Fruit fly (Drosophila melanogaster) whole organism, embryonic: ENCODE data around the gene CG43755.

ENCODE experiments used
- ATbp ChIP-seq: fragments of 200-800 bp; sonication (Bioruptor generic); optimal IDR thresholded peaks from 2 replicates; lab custom pipeline; 2017; ENCODE audit warnings: missing biosample characterization, mild to moderate bottlenecking, missing genetic modification characterization, missing genetic modification reagents
- Bdp1 ChIP-seq: fragments of 200-800 bp; sonication (Bioruptor generic); optimal IDR thresholded peaks from 3 replicates; lab custom pipeline; 2016; ENCODE audit warnings: missing biosample characterization, missing genetic modification characterization
- CG11093 ChIP-seq: fragments of 200-800 bp; sonication (Bioruptor generic); IDR thresholded peaks from 3 replicates; pipeline ENCODE4 v1.3.6; 2022; ENCODE audit warnings: missing biosample characterization, missing genetic modification characterization
- CG11695 ChIP-seq: fragments of 200-800 bp; sonication (Bioruptor generic); IDR thresholded peaks from 3 replicates; pipeline ENCODE4 v1.3.6; 2022; ENCODE audit warnings: missing biosample characterization, missing genetic modification characterization
- CG12155 ChIP-seq: fragments of 200-800 bp; sonication (Bioruptor generic); optimal IDR thresholded peaks from 3 replicates; lab custom pipeline; 2016; ENCODE audit warnings: missing biosample characterization, missing genetic modification characterization
- CG14860 ChIP-seq: fragments of 200-800 bp; sonication (Bioruptor generic); IDR thresholded peaks from 3 replicates; pipeline ENCODE4 v1.3.6; 2022; ENCODE audit warnings: missing biosample characterization, missing genetic modification characterization; ENCODE audit not compliant: partially characterized antibody
- CG15269 ChIP-seq: fragments of 200-800 bp; sonication (Bioruptor generic); optimal IDR thresholded peaks from 2 replicates; lab custom pipeline; 2018; ENCODE audit warnings: missing biosample characterization, mild to moderate bottlenecking, missing genetic modification characterization, moderate library complexity
- CG30403 ChIP-seq: fragments of 200-800 bp; sonication (Bioruptor generic); optimal IDR thresholded peaks from 3 replicates; lab custom pipeline; 2016; ENCODE audit warnings: missing biosample characterization, missing genetic modification characterization
- CG32767 ChIP-seq: fragments of 200-800 bp; sonication (Bioruptor generic); IDR thresholded peaks from 2 replicates; pipeline ENCODE4 v1.3.6; 2022; ENCODE audit warnings: missing biosample characterization, missing genetic modification characterization
- CG34224 ChIP-seq: fragments of 200-800 bp; sonication (Bioruptor generic); IDR thresholded peaks from 3 replicates; pipeline ENCODE4 v1.3.6; 2022; ENCODE audit warnings: missing biosample characterization, missing genetic modification characterization; ENCODE audit not compliant: partially characterized antibody
- CG6254 ChIP-seq: fragments of 200-800 bp; sonication (Bioruptor generic); optimal IDR thresholded peaks from 3 replicates; lab custom pipeline; 2017; ENCODE audit warnings: mild to moderate bottlenecking, missing biosample characterization, missing genetic modification reagents, missing genetic modification characterization
- CG6854 ChIP-seq: fragments of 200-800 bp; sonication (Bioruptor generic); optimal IDR thresholded peaks from 3 replicates; lab custom pipeline; 2017; ENCODE audit warnings: missing biosample characterization, mild to moderate bottlenecking, missing genetic modification characterization
- CG7963 ChIP-seq: fragments of 200-800 bp; sonication (Bioruptor generic); IDR thresholded peaks from 3 replicates; pipeline ENCODE4 v1.3.6; 2022; ENCODE audit warnings: missing biosample characterization, missing genetic modification characterization; ENCODE audit not compliant: partially characterized antibody
- CTCF ChIP-seq: fragments of 200-800 bp; sonication (Bioruptor generic); optimal IDR thresholded peaks from 2 replicates; lab custom pipeline; 2017; ENCODE audit warnings: missing biosample characterization, mild to moderate bottlenecking, missing genetic modification characterization, moderate library complexity
- Dek ChIP-seq: fragments of 200-800 bp; sonication (Bioruptor generic); optimal IDR thresholded peaks from 3 replicates; lab custom pipeline; 2019; ENCODE audit warnings: missing biosample characterization, mild to moderate bottlenecking, missing genetic modification characterization, moderate library complexity
- Dref ChIP-seq: fragments of 200-800 bp; sonication (Bioruptor generic); IDR thresholded peaks from 2 replicates; pipeline ENCODE4 v1.3.6; 2022; ENCODE audit warnings: missing biosample characterization, missing genetic modification characterization
- Eip74EF ChIP-seq, 2 experiments: fragments of 200-800 bp in 1 of 2; fragments of >200 bp in 1 of 2; sonication (Bioruptor generic) in 1 of 2; optimal IDR thresholded peaks; 2 replicates each; lab custom pipeline; 2017 to 2019; ENCODE audit warnings: missing biosample characterization in 2 of 2, missing genetic modification characterization in 2 of 2, mild to moderate bottlenecking in 1 of 2, moderate library complexity in 1 of 2
- Hr3 ChIP-seq: fragments of 200-800 bp; sonication (Bioruptor generic); optimal IDR thresholded peaks from 3 replicates; lab custom pipeline; 2016; ENCODE audit warnings: missing biosample characterization, missing genetic modification characterization
- Hr39 ChIP-seq: fragments of >200 bp; optimal IDR thresholded peaks from 2 replicates; lab custom pipeline; 2017
- Med ChIP-seq: fragments of 200-800 bp; sonication (Bioruptor generic); peaks from one replicate; lab custom pipeline; 2016; ENCODE audit warnings: missing biosample characterization, missing genetic modification characterization, mild to moderate bottlenecking, inconsistent platforms, moderate library complexity
- Meics ChIP-seq: fragments of 200-800 bp; sonication (Bioruptor generic); optimal IDR thresholded peaks from 2 replicates; lab custom pipeline; 2017; ENCODE audit warnings: missing biosample characterization, mild to moderate bottlenecking, missing genetic modification characterization
- Oli ChIP-seq: fragments of 200-800 bp; sonication (Bioruptor generic); optimal IDR thresholded peaks from 2 replicates; lab custom pipeline; 2018; ENCODE audit warnings: missing biosample characterization, mild to moderate bottlenecking, missing genetic modification characterization, moderate library complexity
- Rx ChIP-seq: fragments of 200-800 bp; sonication (Bioruptor generic); IDR thresholded peaks from 2 replicates; pipeline ENCODE4 v1.3.6; 2022; ENCODE audit warnings: missing biosample characterization, missing genetic modification characterization
- Sry-β ChIP-seq: fragments of 200-800 bp; sonication (Bioruptor generic); optimal IDR thresholded peaks from 2 replicates; lab custom pipeline; 2018; ENCODE audit warnings: missing biosample characterization, mild to moderate bottlenecking, missing genetic modification characterization, moderate library complexity
- aop ChIP-seq: fragments of 200-800 bp; sonication (Bioruptor generic); IDR thresholded peaks from 2 replicates; pipeline ENCODE4 v1.3.6; 2022; ENCODE audit warnings: missing biosample characterization, missing genetic modification characterization
- ash1 ChIP-seq: fragments of 200-800 bp; sonication (Bioruptor generic); optimal IDR thresholded peaks from 2 replicates; lab custom pipeline; 2018; ENCODE audit warnings: missing biosample characterization, mild to moderate bottlenecking, missing genetic modification characterization
- ato ChIP-seq: fragments of 200-800 bp; sonication (Bioruptor generic); IDR thresholded peaks from 2 replicates; pipeline ENCODE4 v1.3.6; 2022; ENCODE audit warnings: missing biosample characterization, missing genetic modification characterization; ENCODE audit not compliant: partially characterized antibody
- bcd ChIP-seq: fragments of 200-800 bp; sonication (Bioruptor generic); optimal IDR thresholded peaks from 2 replicates; lab custom pipeline; 2017; ENCODE audit warnings: missing biosample characterization, mild to moderate bottlenecking, missing genetic modification characterization
- caup ChIP-seq: fragments of 200-800 bp; sonication (Bioruptor generic); optimal IDR thresholded peaks from 3 replicates; lab custom pipeline; 2017; ENCODE audit warnings: missing biosample characterization, mild to moderate bottlenecking, missing genetic modification characterization, moderate library complexity; ENCODE audit not compliant: severe bottlenecking
- chn ChIP-seq: fragments of 200-800 bp; sonication (Bioruptor generic); optimal IDR thresholded peaks from 2 replicates; lab custom pipeline; 2016; ENCODE audit warnings: missing biosample characterization, missing genetic modification characterization
- crp ChIP-seq, 2 experiments: fragments of 200-800 bp; sonication (Bioruptor generic); optimal IDR thresholded peaks; 2 replicates in 1 of 2; 3 replicates in 1 of 2; lab custom pipeline; 2017; ENCODE audit warnings: missing biosample characterization in 2 of 2, missing genetic modification characterization in 2 of 2, mild to moderate bottlenecking in 1 of 2, moderate library complexity in 1 of 2
- dimm ChIP-seq: fragments of 200-800 bp; sonication (Bioruptor generic); IDR thresholded peaks from 2 replicates; pipeline ENCODE4 v1.3.6; 2022; ENCODE audit warnings: missing biosample characterization, missing genetic modification characterization
- dmrt11E ChIP-seq: fragments of 200-800 bp; sonication (Bioruptor generic); optimal IDR thresholded peaks from 3 replicates; lab custom pipeline; 2018; ENCODE audit warnings: missing biosample characterization, mild to moderate bottlenecking, missing genetic modification characterization, moderate library complexity
- emc ChIP-seq: fragments of 200-800 bp; sonication (Bioruptor generic); optimal IDR thresholded peaks from 2 replicates; lab custom pipeline; 2016; ENCODE audit warnings: missing biosample characterization, missing genetic modification characterization
- fd96Cb ChIP-seq: fragments of 200-800 bp; sonication (Bioruptor generic); optimal IDR thresholded peaks from 2 replicates; lab custom pipeline; 2018; ENCODE audit warnings: missing biosample characterization, mild to moderate bottlenecking, missing genetic modification characterization, moderate library complexity
- ham ChIP-seq: fragments of 200-800 bp; sonication (Bioruptor generic); IDR thresholded peaks from 2 replicates; pipeline ENCODE4 v1.3.6; 2022; ENCODE audit warnings: missing biosample characterization, missing genetic modification characterization
- ind ChIP-seq: fragments of 200-800 bp; sonication (Bioruptor generic); optimal IDR thresholded peaks from 3 replicates; lab custom pipeline; 2016; ENCODE audit warnings: missing biosample characterization, missing genetic modification characterization
- jumu ChIP-seq: fragments of 200-800 bp; sonication (Bioruptor generic); optimal IDR thresholded peaks from 3 replicates; lab custom pipeline; 2016; ENCODE audit warnings: missing biosample characterization, missing genetic modification characterization
- knrl ChIP-seq: fragments of 200-800 bp; sonication (Bioruptor generic); IDR thresholded peaks from 3 replicates; pipeline ENCODE4 v1.3.6; 2022; ENCODE audit warnings: missing biosample characterization, missing genetic modification characterization; ENCODE audit not compliant: partially characterized antibody
- lab ChIP-seq: fragments of 200-800 bp; sonication (Bioruptor generic); optimal IDR thresholded peaks from 3 replicates; lab custom pipeline; 2017; ENCODE audit warnings: missing biosample characterization, missing genetic modification characterization, mild to moderate bottlenecking, moderate library complexity, missing genetic modification reagents
- lbe ChIP-seq: fragments of 200-800 bp; sonication (Bioruptor generic); optimal IDR thresholded peaks from 2 replicates; lab custom pipeline; 2016; ENCODE audit warnings: missing biosample characterization, mild to moderate bottlenecking, missing genetic modification characterization
- mam ChIP-seq: fragments of 200-800 bp; sonication (Bioruptor generic); optimal IDR thresholded peaks from 3 replicates; lab custom pipeline; 2016; ENCODE audit warnings: missing biosample characterization, missing genetic modification characterization
- oc ChIP-seq: fragments of 200-800 bp; sonication (Bioruptor generic); optimal IDR thresholded peaks from 2 replicates; lab custom pipeline; 2018; ENCODE audit warnings: missing biosample characterization, mild to moderate bottlenecking, missing genetic modification characterization, moderate library complexity
- seq ChIP-seq: fragments of 200-800 bp; sonication (Bioruptor generic); IDR thresholded peaks from 2 replicates; pipeline ENCODE4 v1.3.6; 2022; ENCODE audit warnings: missing biosample characterization, missing genetic modification characterization
- sob ChIP-seq: fragments of 200-800 bp; sonication (Bioruptor generic); IDR thresholded peaks from 2 replicates; pipeline ENCODE4 v1.3.6; 2022; ENCODE audit warnings: missing biosample characterization, missing genetic modification characterization
- tap ChIP-seq: fragments of 200-800 bp; optimal IDR thresholded peaks from 3 replicates; lab custom pipeline; 2019; ENCODE audit warnings: missing biosample characterization, mild to moderate bottlenecking, missing genetic modification characterization, moderate library complexity
- toy ChIP-seq: fragments of 200-800 bp; sonication (Bioruptor generic); IDR thresholded peaks from 2 replicates; pipeline ENCODE4 v1.3.6; 2022; ENCODE audit warnings: missing biosample characterization, missing genetic modification characterization
- twi ChIP-seq: fragments of 200-800 bp; optimal IDR thresholded peaks from 2 replicates; lab custom pipeline; 2019; ENCODE audit warnings: missing biosample characterization, mild to moderate bottlenecking, missing genetic modification characterization, moderate library complexity
- unpg ChIP-seq: fragments of 200-800 bp; sonication (Bioruptor generic); optimal IDR thresholded peaks from 3 replicates; lab custom pipeline; 2018; ENCODE audit warnings: missing biosample characterization, mild to moderate bottlenecking, missing genetic modification characterization, moderate library complexity
- vfl ChIP-seq: fragments of 200-800 bp; sonication (Bioruptor generic); optimal IDR thresholded peaks from 2 replicates; lab custom pipeline; 2016; ENCODE audit warnings: missing biosample characterization, missing genetic modification characterization

Gene CG43755

dm6 chr2L:285596-286023, 44.0 kb downstream of the CG43755 start (continued):
- TF ChIP-seq seq (GFP tag; lab: Robert Waterston, UW) (peak; percentile 62; the same call in 1 of the 2 replicates), knrl (GFP tag; lab: Robert Waterston, UW) (peak; percentile 26; the same call in 1 of the 3 replicates), CTCF (GFP tag; lab: Kevin White, UChicago) (peak; percentile 25), Hr3 (GFP tag; lab: Kevin White, UChicago) (peak; percentile 29), lbe (GFP tag; lab: Kevin White, UChicago) (no peak), unpg (GFP tag; lab: Kevin White, UChicago) (peak; percentile 58), jumu (peak; percentile 13), caup (GFP tag; lab: Kevin White, UChicago) (peak; percentile 71), Meics (GFP tag; lab: Kevin White, UChicago) (peak; percentile 72), crp (GFP tag; optimal IDR thresholded peaks at IDR 0.05; lab: Kevin White, UChicago) (peak in 1 of 2 experiments; percentile 44), CG12155 (GFP tag; lab: Kevin White, UChicago) (peak; percentile 34), CG11695 (no peak), CG11093 (GFP tag; lab: Robert Waterston, UW) (no peak), ATbp (GFP tag; lab: Kevin White, UChicago) (peak; percentile 43), Sry-β (GFP tag; lab: Kevin White, UChicago) (peak; percentile 6), bcd (peak; percentile 5), lab (GFP tag; lab: Kevin White, UChicago) (no peak), aop (GFP tag; lab: Robert Waterston, UW) (no peak), CG15269 (tag; lab: Kevin White, UChicago) (peak; percentile 61), ato (peak; percentile 48; the same call in 1 of the 2 replicates), emc (no peak), Eip74EF (GFP tag; optimal IDR thresholded peaks at IDR 0.05; lab: Kevin White, UChicago) (peak in 1 of 2 experiments; percentile 15), dmrt11E (tag; lab: Kevin White, UChicago) (peak; percentile 18), Med (GFP tag; lab: Kevin White, UChicago) (peak; percentile 94), CG14860 (GFP tag; lab: Robert Waterston, UW) (no peak), vfl (peak; percentile 9), CG6854 (GFP tag; lab: Kevin White, UChicago) (peak; percentile 55), fd96Cb (tag; lab: Kevin White, UChicago) (peak; percentile 22), mam (GFP tag; lab: Kevin White, UChicago) (peak; percentile 42), toy (no peak), chn (GFP tag; lab: Kevin White, UChicago) (peak; percentile 81), dimm (GFP tag; lab: Robert Waterston, UW) (no peak), Oli (tag; lab: Kevin White, UChicago) (peak; percentile 52), ash1 (no peak), Bdp1 (GFP tag; lab: Kevin White, UChicago) (peak; percentile 38), sob (GFP tag; lab: Robert Waterston, UW) (peak; percentile 65; the same call in 1 of the 2 replicates), CG32767 (GFP tag; lab: Robert Waterston, UW) (peak; percentile 65), tap (tag; lab: Kevin White, UChicago) (peak; percentile 54), oc (tag; lab: Kevin White, UChicago) (peak; percentile 1), ind (peak; percentile 35), Rx (GFP tag; lab: Robert Waterston, UW) (no peak), Hr39 (lab: Kevin White, UChicago) (no peak), CG30403 (peak; percentile 59), CG7963 (GFP tag; lab: Robert Waterston, UW) (no peak), CG34224 (GFP tag; lab: Robert Waterston, UW) (peak; percentile 26; the same call in 1 of the 3 replicates), Dref (GFP tag; lab: Robert Waterston, UW) (peak; percentile 43), ham (GFP tag; lab: Robert Waterston, UW) (no peak), Dek (tag; lab: Kevin White, UChicago) (peak; percentile 63), twi (tag; lab: Kevin White, UChicago) (no peak), CG6254 (GFP tag; lab: Kevin White, UChicago) (peak; percentile 28)
